Worm (Caenorhabditis elegans) whole organism, young adult: ENCODE measurements around the gene fut-1.

ENCODE experiments used
- B0035.1 ChIP-seq: sonication (generic microtip); optimal IDR thresholded peaks from 2 replicates; lab custom pipeline; 2016; ENCODE audit warnings: missing genetic modification characterization, mild to moderate bottlenecking, missing compliant biosample characterization, missing genotype, missing genetic modification reagents
- C06A6.2 ChIP-seq: fragments of 200-800 bp; sonication (Bioruptor generic); conservative IDR thresholded peaks from 2 replicates; pipeline ENCODE4 v1.3.6; 2022; ENCODE audit warnings: missing genetic modification characterization, missing compliant biosample characterization
- D2030.7 ChIP-seq: fragments of 200-800 bp; sonication (Bioruptor generic); IDR thresholded peaks from 2 replicates; pipeline ENCODE4 v1.3.6; 2022; ENCODE audit warnings: missing genetic modification reagents, missing genetic modification characterization, missing compliant biosample characterization
- F10E7.11 ChIP-seq: sonication (generic microtip); optimal IDR thresholded peaks from 2 replicates; lab custom pipeline; 2017; ENCODE audit warnings: mild to moderate bottlenecking, missing genetic modification characterization, moderate library complexity, missing compliant biosample characterization
- F37B4.10 ChIP-seq: fragments of 200-800 bp; sonication (Bioruptor generic); IDR thresholded peaks from 2 replicates; pipeline ENCODE4 v1.3.6; 2022; ENCODE audit warnings: missing genetic modification characterization, missing compliant biosample characterization
- K11D2.4 ChIP-seq: fragments of 200-800 bp; sonication (Bioruptor generic); IDR thresholded peaks from 2 replicates; pipeline ENCODE4 v1.3.6; 2022; ENCODE audit warnings: missing genetic modification reagents, missing genetic modification characterization, missing compliant biosample characterization
- Y56A3A.18 ChIP-seq: fragments of 200-800 bp; sonication (Bioruptor generic); IDR thresholded peaks from 2 replicates; pipeline ENCODE4 v1.3.6; 2022; ENCODE audit warnings: missing genetic modification reagents, missing genetic modification characterization, missing compliant biosample characterization
- ama-1 ChIP-seq, 3 experiments: fragments of 150-350 bp in 1 of 3; sonication (generic microtip) in 2 of 3; optimal IDR thresholded peaks; 2 replicates each; lab custom pipeline; 2014 to 2018; ENCODE audit warnings: missing biosample characterization in 2 of 3, missing genetic modification characterization in 2 of 3, missing genetic modification reagents in 2 of 3
- attf-5 ChIP-seq: fragments of 200-800 bp; sonication (Bioruptor generic); optimal IDR thresholded peaks from 2 replicates; lab custom pipeline; 2018; ENCODE audit warnings: mild to moderate bottlenecking, missing genetic modification characterization, missing compliant biosample characterization
- cebp-1 ChIP-seq, 2 experiments: fragments of 200-800 bp in 1 of 2; sonication (Bioruptor generic) in 1 of 2; sonication (generic microtip) in 1 of 2; IDR thresholded peaks in 1 of 2; optimal IDR thresholded peaks in 1 of 2; 2 replicates each; pipeline versions ENCODE4 v1.3.6 to Lab custom; 2017 to 2022; ENCODE audit warnings: missing compliant biosample characterization in 2 of 2, missing genetic modification characterization in 2 of 2, mild to moderate bottlenecking in 1 of 2, missing genetic modification reagents in 1 of 2, moderate library complexity in 1 of 2
- ceh-79 ChIP-seq: sonication (generic microtip); optimal IDR thresholded peaks from 2 replicates; lab custom pipeline; 2017; ENCODE audit warnings: mild to moderate bottlenecking, missing genetic modification characterization, missing compliant biosample characterization
- chd-7 ChIP-seq: sonication (generic microtip); optimal IDR thresholded peaks from 2 replicates; lab custom pipeline; 2016; ENCODE audit warnings: mild to moderate bottlenecking, missing genetic modification characterization, moderate library complexity, missing compliant biosample characterization
- dox-1 ChIP-seq: fragments of 200-800 bp; sonication (Bioruptor generic); IDR thresholded peaks from 2 replicates; pipeline ENCODE4 v1.3.6; 2022; ENCODE audit warnings: missing genetic modification reagents, missing genetic modification characterization, missing compliant biosample characterization
- efl-1 ChIP-seq: fragments of 150-350 bp; optimal IDR thresholded peaks from 2 replicates; lab custom pipeline; 2014; ENCODE audit warnings: missing biosample characterization, missing genetic modification reagents, missing genetic modification characterization
- egl-44 ChIP-seq: fragments of 200-800 bp; sonication (Bioruptor generic); IDR thresholded peaks from 2 replicates; pipeline ENCODE4 v1.3.6; 2022; ENCODE audit warnings: missing genetic modification reagents, missing genetic modification characterization, missing compliant biosample characterization
- hlh-12 ChIP-seq: sonication (generic microtip); optimal IDR thresholded peaks from 2 replicates; lab custom pipeline; 2016; ENCODE audit warnings: missing genetic modification characterization, missing compliant biosample characterization
- hmg-1.2 ChIP-seq: fragments of 200-800 bp; sonication (Bioruptor generic); IDR thresholded peaks from 2 replicates; pipeline ENCODE4 v1.3.6; 2022; ENCODE audit warnings: missing genetic modification reagents, missing genetic modification characterization, missing compliant biosample characterization
- hrde-1 ChIP-seq: sonication (generic microtip); optimal IDR thresholded peaks from 2 replicates; lab custom pipeline; 2016; ENCODE audit warnings: missing genetic modification characterization, mild to moderate bottlenecking, missing compliant biosample characterization, moderate library complexity, missing genotype, missing genetic modification reagents, borderline replicate concordance
- lag-1 ChIP-seq: fragments of 200-800 bp; sonication (Bioruptor generic); IDR thresholded peaks from 2 replicates; pipeline ENCODE4 v1.3.6; 2022; ENCODE audit warnings: missing genetic modification reagents, missing genetic modification characterization, missing compliant biosample characterization
- let-607 ChIP-seq, 2 experiments: fragments of 200-800 bp in 1 of 2; sonication (Bioruptor generic) in 1 of 2; sonication (generic microtip) in 1 of 2; optimal IDR thresholded peaks; 2 replicates each; lab custom pipeline; 2016 to 2018; ENCODE audit warnings: mild to moderate bottlenecking in 2 of 2, missing compliant biosample characterization in 2 of 2, missing genetic modification characterization in 2 of 2, moderate library complexity in 2 of 2, missing genotype in 1 of 2
- lin-26 ChIP-seq: fragments of 200-800 bp; sonication (Bioruptor generic); IDR thresholded peaks from 2 replicates; pipeline ENCODE4 v1.3.6; 2022; ENCODE audit warnings: missing genetic modification reagents, missing genetic modification characterization, missing compliant biosample characterization
- lin-40 ChIP-seq: sonication (generic microtip); optimal IDR thresholded peaks from 2 replicates; lab custom pipeline; 2016; ENCODE audit warnings: missing genetic modification characterization, mild to moderate bottlenecking, missing compliant biosample characterization, missing genotype, missing genetic modification reagents
- lin-54 ChIP-seq: fragments of 200-800 bp; sonication (Bioruptor generic); optimal IDR thresholded peaks from 2 replicates; lab custom pipeline; 2018; ENCODE audit warnings: mild to moderate bottlenecking, missing genetic modification characterization, missing compliant biosample characterization
- madf-10 ChIP-seq: sonication (generic microtip); optimal IDR thresholded peaks from 2 replicates; lab custom pipeline; 2016; ENCODE audit warnings: mild to moderate bottlenecking, missing genetic modification characterization, missing compliant biosample characterization
- madf-3 ChIP-seq: fragments of 200-800 bp; sonication (Bioruptor generic); IDR thresholded peaks from 2 replicates; pipeline ENCODE4 v1.3.6; 2022; ENCODE audit warnings: missing genetic modification reagents, missing genetic modification characterization, missing compliant biosample characterization
- madf-8 ChIP-seq: fragments of 200-800 bp; sonication (Bioruptor generic); conservative IDR thresholded peaks from 2 replicates; pipeline ENCODE4 v1.3.6; 2022; ENCODE audit warnings: missing genetic modification reagents, missing genetic modification characterization, missing compliant biosample characterization
- mcd-1 ChIP-seq: fragments of 200-800 bp; sonication (Bioruptor generic); IDR thresholded peaks from 2 replicates; pipeline ENCODE4 v1.3.6; 2022; ENCODE audit warnings: missing genetic modification reagents, missing genetic modification characterization, missing compliant biosample characterization
- mel-28 ChIP-seq: sonication (generic microtip); optimal IDR thresholded peaks from 2 replicates; lab custom pipeline; 2016; ENCODE audit warnings: borderline replicate concordance, mild to moderate bottlenecking, missing genetic modification characterization, missing compliant biosample characterization
- mxl-1 ChIP-seq: sonication (generic microtip); optimal IDR thresholded peaks from 2 replicates; lab custom pipeline; 2016; ENCODE audit warnings: missing genetic modification characterization, missing compliant biosample characterization
- nfya-2 ChIP-seq: fragments of 200-800 bp; sonication (Bioruptor generic); IDR thresholded peaks from 2 replicates; pipeline ENCODE4 v1.3.6; 2022; ENCODE audit warnings: missing genetic modification reagents, missing genetic modification characterization, missing compliant biosample characterization
- nfyb-1 ChIP-seq: fragments of 200-800 bp; sonication (Bioruptor generic); IDR thresholded peaks from 2 replicates; pipeline ENCODE4 v1.3.6; 2022; ENCODE audit warnings: missing genetic modification reagents, missing genetic modification characterization, missing compliant biosample characterization
- nhr-179 ChIP-seq: sonication (generic microtip); optimal IDR thresholded peaks from 2 replicates; lab custom pipeline; 2016; ENCODE audit warnings: mild to moderate bottlenecking, missing genetic modification characterization, missing compliant biosample characterization
- nhr-80 ChIP-seq: sonication (generic microtip); optimal IDR thresholded peaks from 2 replicates; lab custom pipeline; 2016; ENCODE audit warnings: missing genetic modification characterization, missing compliant biosample characterization
- pbrm-1 ChIP-seq: fragments of 200-800 bp; sonication (Bioruptor generic); IDR thresholded peaks from 2 replicates; pipeline ENCODE4 v1.3.6; 2022; ENCODE audit warnings: missing genetic modification reagents, missing genetic modification characterization, missing compliant biosample characterization
- rec-8 ChIP-seq, 2 experiments: sonication (generic microtip); optimal IDR thresholded peaks; 2 replicates each; lab custom pipeline; 2016; ENCODE audit warnings: mild to moderate bottlenecking in 2 of 2, missing genetic modification characterization in 2 of 2, missing genetic modification reagents in 2 of 2, missing genotype in 2 of 2, missing biosample characterization in 1 of 2, missing compliant biosample characterization in 1 of 2, moderate library complexity in 1 of 2
- rpc-1 ChIP-seq, 2 experiments: fragments of 150-350 bp in 1 of 2; sonication (generic microtip) in 1 of 2; optimal IDR thresholded peaks; 2 replicates each; lab custom pipeline; 2014 to 2018; ENCODE audit warnings: missing biosample characterization in 1 of 2, missing genetic modification characterization in 1 of 2, missing genetic modification reagents in 1 of 2, missing genotype in 1 of 2
- snpc-1.1 ChIP-seq: sonication (generic microtip); optimal IDR thresholded peaks from 2 replicates; lab custom pipeline; 2017; ENCODE audit warnings: missing genetic modification characterization, mild to moderate bottlenecking, missing compliant biosample characterization, antibody characterized with exemption, moderate library complexity, missing genotype, missing genetic modification reagents; ENCODE audit not compliant: insufficient read depth
- somi-1 ChIP-seq: fragments of 200-800 bp; sonication (Bioruptor generic); optimal IDR thresholded peaks from 2 replicates; lab custom pipeline; 2018; ENCODE audit warnings: mild to moderate bottlenecking, missing genetic modification characterization, missing compliant biosample characterization
- tbx-9 ChIP-seq: sonication (generic microtip); optimal IDR thresholded peaks from 2 replicates; lab custom pipeline; 2016; ENCODE audit warnings: borderline replicate concordance, missing genetic modification characterization, inconsistent platforms, missing compliant biosample characterization
- zfh-2 ChIP-seq: fragments of 200-800 bp; sonication (Bioruptor generic); conservative IDR thresholded peaks from 2 replicates; pipeline ENCODE4 v1.3.6; 2022; ENCODE audit warnings: missing genetic modification reagents, missing genetic modification characterization, missing compliant biosample characterization
- ztf-22 ChIP-seq: fragments of 200-800 bp; sonication (Bioruptor generic); optimal IDR thresholded peaks from 2 replicates; lab custom pipeline; 2018; ENCODE audit warnings: mild to moderate bottlenecking, missing genetic modification characterization, moderate library complexity, missing compliant biosample characterization
- ztf-25 ChIP-seq: fragments of 200-800 bp; sonication (Bioruptor generic); IDR thresholded peaks from 2 replicates; pipeline ENCODE4 v1.3.6; 2022; ENCODE audit warnings: missing genetic modification reagents, missing genetic modification characterization, missing compliant biosample characterization
- ztf-3 ChIP-seq: fragments of 200-800 bp; sonication (Bioruptor generic); optimal IDR thresholded peaks from 2 replicates; lab custom pipeline; 2018; ENCODE audit warnings: mild to moderate bottlenecking, missing genetic modification characterization, missing compliant biosample characterization

The fut-1 gene

DNA sequence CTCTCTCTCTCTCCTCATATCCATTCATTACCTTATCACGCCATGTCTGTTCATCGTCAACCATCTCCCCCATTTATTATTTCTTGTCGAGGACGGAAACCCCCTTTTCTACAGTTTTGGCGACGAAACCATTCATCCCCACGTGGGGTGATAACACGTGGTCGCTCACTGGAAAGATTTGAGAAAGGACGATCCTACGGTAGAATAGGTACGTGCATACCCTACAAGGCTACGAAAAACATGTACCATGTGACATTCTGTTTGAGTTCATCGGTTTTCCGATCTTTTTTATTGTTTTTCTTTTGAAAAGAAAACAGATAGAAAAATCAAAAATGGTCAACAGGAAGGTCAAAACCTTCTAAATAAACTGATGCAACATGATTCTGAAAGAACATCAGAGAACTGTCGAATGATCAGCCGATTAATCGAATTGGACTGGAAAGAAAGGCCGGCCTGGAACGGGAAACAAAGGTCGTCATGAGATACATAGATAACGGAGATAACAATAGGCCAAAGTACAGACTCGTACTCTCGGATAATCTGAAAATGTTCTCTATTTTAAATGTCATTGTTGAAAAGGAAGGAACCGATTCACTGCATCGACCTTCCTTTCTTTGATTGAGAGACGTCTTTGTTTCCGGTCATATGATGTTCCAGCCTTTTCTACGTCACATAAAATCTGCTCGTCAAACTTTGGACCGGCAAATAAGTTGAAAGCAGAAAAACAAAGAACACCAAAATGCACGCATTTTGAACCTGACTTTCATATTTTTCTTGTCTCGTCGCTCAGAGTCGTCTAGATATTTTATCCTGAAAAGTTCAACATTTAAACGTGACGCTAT is 17.2 kb downstream of the fut-1 start (continued):
- TF ChIP-seq rec-8 (tag; optimal IDR thresholded peaks at IDR 0.05; lab: Kevin White, UChicago) (no peak), nfyb-1 (GFP tag; lab: Robert Waterston, UW) (peak; percentile 26; the same call in 1 of the 2 replicates), ztf-3 (GFP tag; lab: Kevin White, UChicago) (no peak), lin-26 (GFP tag; lab: Robert Waterston, UW) (peak; percentile 75), efl-1 (GFP tag; lab: Kevin White, UChicago) (no peak), dox-1 (GFP tag; lab: Robert Waterston, UW) (no peak), somi-1 (GFP tag; lab: Kevin White, UChicago) (peak; percentile 88), ceh-79 (tag; lab: Kevin White, UChicago) (no peak), lag-1 (GFP tag; lab: Robert Waterston, UW) (0 out of 2 replicates have a peak, but pooled peaks have one; percentile 41), F37B4.10 (GFP tag; lab: Robert Waterston, UW) (no peak), D2030.7 (GFP tag; lab: Robert Waterston, UW) (no peak), chd-7 (tag; lab: Kevin White, UChicago) (peak; percentile 67), madf-3 (GFP tag; lab: Robert Waterston, UW) (0 out of 2 replicates have a peak, but pooled peaks have one; percentile 21), let-607 (tag; optimal IDR thresholded peaks at IDR 0.05; lab: Kevin White, UChicago) (peak in 1 of 2 experiments; percentile 22), mcd-1 (0 out of 2 replicates have a peak, but pooled peaks have one; percentile 21), mel-28 (tag; lab: Kevin White, UChicago) (no peak), tbx-9 (tag; lab: Kevin White, UChicago) (no peak), rpc-1 (optimal IDR thresholded peaks at IDR 0.05; lab: Kevin White, UChicago) (no peak), rpc-1 (tag; optimal IDR thresholded peaks at IDR 0.05; lab: Kevin White, UChicago) (no peak), snpc-1.1 (tag; lab: Kevin White, UChicago) (no peak)
- TF ChIP-seq, all 124 proteins: peak for 22

DNA sequence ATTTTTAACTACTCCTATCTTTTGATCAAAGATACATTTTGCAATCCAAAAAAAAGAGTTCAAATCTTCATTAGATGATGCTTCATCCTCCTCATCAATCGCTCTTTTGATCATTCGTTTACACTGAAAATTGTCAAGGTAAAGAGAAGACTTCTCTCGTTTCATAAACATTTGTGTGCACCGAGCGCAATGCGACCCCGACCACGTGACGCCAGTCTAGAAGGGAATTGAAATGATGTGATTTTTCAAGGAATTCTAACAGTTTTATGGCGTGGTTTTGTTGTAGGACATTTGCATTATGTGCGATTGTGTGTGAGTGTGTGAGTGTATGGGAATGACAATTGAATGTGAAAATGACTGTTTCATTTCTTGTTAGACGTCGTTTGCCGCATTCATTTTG is 18.1 kb downstream of the fut-1 start:
- TF ChIP-seq ama-1 (optimal IDR thresholded peaks at IDR 0.05; lab: Kevin White, UChicago), result no peak
- TF ChIP-seq ama-1 (GFP tag; optimal IDR thresholded peaks at IDR 0.05; lab: Kevin White, UChicago), result no peak
- no peak for TF ChIP-seq madf-8 (GFP tag; lab: Robert Waterston, UW)
- no peak for TF ChIP-seq cebp-1 (GFP tag; IDR thresholded peaks at IDR 0.05; lab: Robert Waterston, UW)
- peak; percentile 35 for TF ChIP-seq cebp-1 (tag; optimal IDR thresholded peaks at IDR 0.05; lab: Kevin White, UChicago)
- no peak for TF ChIP-seq hrde-1
- TF ChIP-seq dox-1 (GFP tag; lab: Robert Waterston, UW), result no peak
- TF ChIP-seq hlh-12 (tag; lab: Kevin White, UChicago), result no peak
- no peak for TF ChIP-seq zfh-2
- no peak for TF ChIP-seq ztf-25 (GFP tag; lab: Robert Waterston, UW)
- TF ChIP-seq hmg-1.2 (GFP tag; lab: Robert Waterston, UW), result no peak
- TF ChIP-seq ztf-22 (GFP tag; lab: Kevin White, UChicago), result peak; percentile 19
- TF ChIP-seq pbrm-1 (GFP tag; lab: Robert Waterston, UW), result no peak
- TF ChIP-seq madf-10 (tag; lab: Kevin White, UChicago), result no peak
- no peak for TF ChIP-seq lin-26 (GFP tag; lab: Robert Waterston, UW)
- no peak for TF ChIP-seq B0035.1
- no peak for TF ChIP-seq K11D2.4
- TF ChIP-seq attf-5 (GFP tag; lab: Kevin White, UChicago), result no peak
- TF ChIP-seq nfya-2 (GFP tag; lab: Robert Waterston, UW), result no peak
- no peak for TF ChIP-seq lin-54 (GFP tag; lab: Kevin White, UChicago)
- no peak for TF ChIP-seq mxl-1 (tag; lab: Kevin White, UChicago)
- no peak for TF ChIP-seq rpc-1 (optimal IDR thresholded peaks at IDR 0.05; lab: Kevin White, UChicago)
- TF ChIP-seq rpc-1 (tag; optimal IDR thresholded peaks at IDR 0.05; lab: Kevin White, UChicago), result no peak
- peak; percentile 47; the same call in 1 of the 2 replicates for TF ChIP-seq C06A6.2 (GFP tag; lab: Robert Waterston, UW)
- TF ChIP-seq nhr-80 (tag; lab: Kevin White, UChicago), result peak; percentile 33
- TF ChIP-seq F10E7.11 (tag; lab: Kevin White, UChicago), result no peak
- TF ChIP-seq nhr-179 (tag; lab: Kevin White, UChicago), result no peak
- TF ChIP-seq Y56A3A.18 (GFP tag; lab: Robert Waterston, UW), result no peak
- no peak for TF ChIP-seq lin-40
- TF ChIP-seq let-607 (tag; optimal IDR thresholded peaks at IDR 0.05; lab: Kevin White, UChicago), result no peak
- TF ChIP-seq egl-44, result no peak
